Fruit fly (Drosophila melanogaster): Measurements from ENCODE around the gene ndl.

ndl gene

dm6 chr3L:6603266-6603734 is at the start of gene ndl, which contains the start of gene Rexo5:
Gene ndl, minus strand, starts transcription at chr3L:6603366.
Gene Rexo5, plus strand, starts transcription at chr3L:6603684.
- TF ChIP-seq cato (GFP tag; optimal IDR thresholded peaks at IDR 0.05; ENCODE audit: borderline replicate concordance) (no peak), fd64A (GFP tag; optimal IDR thresholded peaks at IDR 0.05) (no peak), eyg (GFP tag; optimal IDR thresholded peaks at IDR 0.05) (no peak), CG31365 (tag; optimal IDR thresholded peaks at IDR 0.05) (no peak), wdn (GFP tag; IDR thresholded peaks at IDR 0.05) (no peak), CG18476 (GFP tag; optimal IDR thresholded peaks at IDR 0.05) (no peak), oc (tag; optimal IDR thresholded peaks at IDR 0.05) (no peak), pros (GFP tag; optimal IDR thresholded peaks at IDR 0.05) (no peak), CG12236 (GFP tag; optimal IDR thresholded peaks at IDR 0.05) (no peak), Aef1 (GFP tag; IDR thresholded peaks at IDR 0.05) (no peak), salm (tag; optimal IDR thresholded peaks at IDR 0.05) (no peak), Camta (GFP tag; optimal IDR thresholded peaks at IDR 0.05) (no peak), Side (GFP tag; optimal IDR thresholded peaks at IDR 0.05) (no peak), CG8924 (tag; optimal IDR thresholded peaks at IDR 0.05) (no peak), Spps (tag; optimal IDR thresholded peaks at IDR 0.05) (no peak), CG12071 (GFP tag; optimal IDR thresholded peaks at IDR 0.05) (no peak), CG1233 (GFP tag; optimal IDR thresholded peaks at IDR 0.05) (no peak), bcd (GFP tag; optimal IDR thresholded peaks at IDR 0.05) (no peak), B-H2 (GFP tag; optimal IDR thresholded peaks at IDR 0.05) (no peak)

DNA sequence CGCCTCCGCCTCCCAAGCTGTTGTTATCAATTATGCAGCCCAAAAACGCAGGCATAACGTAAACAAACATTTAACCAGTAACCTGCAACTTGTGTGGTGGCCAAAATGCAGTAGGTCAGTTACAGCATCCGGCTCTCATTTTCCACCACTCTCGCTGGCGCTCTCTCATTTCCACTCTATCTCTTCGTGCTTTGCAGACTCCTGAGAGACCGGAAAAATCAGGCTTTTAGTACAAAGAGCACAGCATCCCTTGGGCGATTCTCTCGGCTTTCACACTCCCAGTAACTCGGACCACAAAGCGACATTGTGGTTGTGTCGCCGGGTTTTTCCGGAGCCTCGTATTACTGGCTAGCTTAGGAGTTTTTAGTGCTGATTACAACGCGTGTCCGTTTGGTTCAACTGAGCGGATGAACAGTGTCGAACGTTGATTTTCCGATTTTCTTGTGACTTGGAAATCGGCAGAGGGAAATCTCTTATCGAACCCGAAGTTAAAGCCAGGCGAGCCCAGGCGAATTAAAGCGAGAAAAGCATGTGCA is 20.6 kb upstream of the ndl start, which contains the start of gene GluRIA:
GluRIA (plus strand) TSS at position 364 of the 536 bp plus-strand sequence.
- TF ChIP-seq Doc2 (GFP tag; IDR thresholded peaks at IDR 0.05) (no peak), seq (GFP tag; IDR thresholded peaks at IDR 0.05) (peak; percentile 8; the same call in 1 of the 2 replicates), Oaz (GFP tag; IDR thresholded peaks at IDR 0.05) (0 out of 2 replicates have a peak, but pooled peaks have one; percentile 19), ewg (GFP tag; optimal IDR thresholded peaks at IDR 0.05) (no peak), hb (GFP tag; IDR thresholded peaks at IDR 0.05; ENCODE audit: partially characterized antibody) (no peak), schlank (tag; optimal IDR thresholded peaks at IDR 0.05) (no peak), eyg (GFP tag; optimal IDR thresholded peaks at IDR 0.05) (no peak), pros (GFP tag; optimal IDR thresholded peaks at IDR 0.05) (no peak), Deaf1 (tag; optimal IDR thresholded peaks at IDR 0.05) (peak; percentile 67), Oli (tag; optimal IDR thresholded peaks at IDR 0.05) (no peak), Jarid2 (GFP tag; optimal IDR thresholded peaks at IDR 0.05) (peak; percentile 44), Trl (optimal IDR thresholded peaks at IDR 0.05) (peak; percentile 55 to 67), Trl (GFP tag; optimal IDR thresholded peaks at IDR 0.05) (no peak), CG3407 (GFP tag; optimal IDR thresholded peaks at IDR 0.05) (no peak), crc (GFP tag; optimal IDR thresholded peaks at IDR 0.05) (no peak), nom (GFP tag; optimal IDR thresholded peaks at IDR 0.05) (no peak), odd (GFP tag; optimal IDR thresholded peaks at IDR 0.05) (no peak), grn (GFP tag; optimal IDR thresholded peaks at IDR 0.05) (no peak), ham (GFP tag; IDR thresholded peaks at IDR 0.05) (no peak), Mes4 (GFP tag; optimal IDR thresholded peaks at IDR 0.05) (no peak), ash1 (GFP tag; optimal IDR thresholded peaks at IDR 0.05) (no peak), sna (GFP tag; IDR thresholded peaks at IDR 0.05; ENCODE audit: partially characterized antibody) (no peak), exex (tag; optimal IDR thresholded peaks at IDR 0.05) (no peak), CG17361 (GFP tag; IDR thresholded peaks at IDR 0.05) (no peak), pfk (GFP tag; optimal IDR thresholded peaks at IDR 0.05) (no peak), abd-A (tag; optimal IDR thresholded peaks at IDR 0.05) (peak; percentile 26), CG8765 (GFP tag; IDR thresholded peaks at IDR 0.05) (peak; percentile 66; the same call in 1 of the 2 replicates), Dll (GFP tag; IDR thresholded peaks at IDR 0.05; ENCODE audit: partially characterized antibody) (no peak), ase (GFP tag; IDR thresholded peaks at IDR 0.05) (no peak), pnt (GFP tag; optimal IDR thresholded peaks at IDR 0.05) (no peak)

Measured in whole organism, embryonic.